Worm (Caenorhabditis elegans): ENCODE data around the gene rig-6.

rig-6 gene

ce11 chrII:4769886-4770285, 42.0 kb downstream of the rig-6 start:
- no peak for TF ChIP-seq tbx-37 (GFP tag; conservative IDR thresholded peaks at IDR 0.05)

- TF ChIP-seq pes-1 (GFP tag; IDR thresholded peaks at IDR 0.05) (no peak), F13C5.2 (tag; optimal IDR thresholded peaks at IDR 0.05) (no peak), ets-7 (tag; optimal IDR thresholded peaks at IDR 0.05) (no peak), B0310.2 (tag; optimal IDR thresholded peaks at IDR 0.05) (no peak), tra-4 (tag; optimal IDR thresholded peaks at IDR 0.05) (no peak), ceh-36 (tag; optimal IDR thresholded peaks at IDR 0.05) (no peak), flt-1 (GFP tag; IDR thresholded peaks at IDR 0.05) (no peak)
Observed at ce11 chrII:4769096-4769495, 42.8 kb downstream of the rig-6 start.

ce11 chrII:4767612-4768011, 44.3 kb downstream of the rig-6 start:
- TF ChIP-seq ceh-13 (GFP tag; optimal IDR thresholded peaks at IDR 0.05) (no peak), hmg-4 (GFP tag; optimal IDR thresholded peaks at IDR 0.05) (no peak), B0310.2 (tag; optimal IDR thresholded peaks at IDR 0.05) (no peak), tbx-11 (GFP tag; IDR thresholded peaks at IDR 0.05) (no peak)

ce11 chrII:4766284-4766683, 45.6 kb downstream of the rig-6 start, which contains the start of gene ttm-2:
TSS of gene ttm-2 (minus strand) at chrII:4766384.
- TF ChIP-seq ets-7 (tag; optimal IDR thresholded peaks at IDR 0.05) (no peak), hmbx-1 (tag; optimal IDR thresholded peaks at IDR 0.05) (no peak), sea-1 (GFP tag; conservative IDR thresholded peaks at IDR 0.05) (no peak), pes-1 (GFP tag; IDR thresholded peaks at IDR 0.05) (no peak), tbx-11 (GFP tag; IDR thresholded peaks at IDR 0.05) (no peak), hmg-4 (GFP tag; optimal IDR thresholded peaks at IDR 0.05) (no peak), scrt-1 (GFP tag; IDR thresholded peaks at IDR 0.05) (no peak), ceh-36 (tag; optimal IDR thresholded peaks at IDR 0.05) (no peak), hnd-1 (tag; optimal IDR thresholded peaks at IDR 0.05) (no peak), B0310.2 (tag; optimal IDR thresholded peaks at IDR 0.05) (no peak), ceh-13 (GFP tag; optimal IDR thresholded peaks at IDR 0.05) (no peak), aly-1 (tag; optimal IDR thresholded peaks at IDR 0.05) (no peak), tbx-37 (GFP tag; conservative IDR thresholded peaks at IDR 0.05) (no peak), ama-1 (optimal IDR thresholded peaks at IDR 0.05) (no peak), tra-4 (tag; optimal IDR thresholded peaks at IDR 0.05) (no peak), F13C5.2 (tag; optimal IDR thresholded peaks at IDR 0.05) (no peak)

ce11 chrII:4762574-4763285, 49.2 kb downstream of the rig-6 start, which contains the start of gene F26G1.2:
TSS of gene F26G1.2 (plus strand) at chrII:4763081.
- TF ChIP-seq ets-7 (tag; optimal IDR thresholded peaks at IDR 0.05): no peak
- no peak for TF ChIP-seq ama-1 (optimal IDR thresholded peaks at IDR 0.05)
- no peak for TF ChIP-seq ceh-13 (GFP tag; optimal IDR thresholded peaks at IDR 0.05)
- TF ChIP-seq tbx-11 (GFP tag; IDR thresholded peaks at IDR 0.05): no peak
- no peak for TF ChIP-seq tra-4 (tag; optimal IDR thresholded peaks at IDR 0.05)
- no peak for TF ChIP-seq flt-1 (GFP tag; IDR thresholded peaks at IDR 0.05)
- no peak for TF ChIP-seq B0310.2 (tag; optimal IDR thresholded peaks at IDR 0.05)
- TF ChIP-seq hmg-4 (GFP tag; optimal IDR thresholded peaks at IDR 0.05): no peak
- no peak for TF ChIP-seq pes-1 (GFP tag; IDR thresholded peaks at IDR 0.05)
- TF ChIP-seq tbx-37 (GFP tag; conservative IDR thresholded peaks at IDR 0.05): no peak
- no peak for TF ChIP-seq ceh-36 (tag; optimal IDR thresholded peaks at IDR 0.05)
- no peak for TF ChIP-seq scrt-1 (GFP tag; IDR thresholded peaks at IDR 0.05)

- TF ChIP-seq ceh-36 (tag; optimal IDR thresholded peaks at IDR 0.05): no peak
- TF ChIP-seq hmbx-1 (tag; optimal IDR thresholded peaks at IDR 0.05): no peak
- no peak for TF ChIP-seq ets-7 (tag; optimal IDR thresholded peaks at IDR 0.05)
- no peak for TF ChIP-seq aly-1 (tag; optimal IDR thresholded peaks at IDR 0.05)
Observed at ce11 chrII:4761020-4761419, 50.9 kb downstream of the rig-6 start.

ce11 chrII:4759835-4760234, 52.1 kb downstream of the rig-6 start:
- TF ChIP-seq tra-4 (tag; optimal IDR thresholded peaks at IDR 0.05) (no peak), hnd-1 (tag; optimal IDR thresholded peaks at IDR 0.05) (no peak), aly-1 (tag; optimal IDR thresholded peaks at IDR 0.05) (no peak), ets-7 (tag; optimal IDR thresholded peaks at IDR 0.05) (no peak), pes-1 (GFP tag; IDR thresholded peaks at IDR 0.05) (no peak), ama-1 (optimal IDR thresholded peaks at IDR 0.05) (no peak), flt-1 (GFP tag; IDR thresholded peaks at IDR 0.05) (no peak), tbx-11 (GFP tag; IDR thresholded peaks at IDR 0.05) (no peak), F13C5.2 (tag; optimal IDR thresholded peaks at IDR 0.05) (no peak), hmbx-1 (tag; optimal IDR thresholded peaks at IDR 0.05) (no peak), ceh-36 (tag; optimal IDR thresholded peaks at IDR 0.05) (no peak), scrt-1 (GFP tag; IDR thresholded peaks at IDR 0.05) (no peak), sea-1 (GFP tag; conservative IDR thresholded peaks at IDR 0.05) (no peak), B0310.2 (tag; optimal IDR thresholded peaks at IDR 0.05) (no peak), tbx-37 (GFP tag; conservative IDR thresholded peaks at IDR 0.05) (no peak), ceh-13 (GFP tag; optimal IDR thresholded peaks at IDR 0.05) (no peak), hmg-4 (GFP tag; optimal IDR thresholded peaks at IDR 0.05) (no peak)

- TF ChIP-seq hmbx-1 (tag; optimal IDR thresholded peaks at IDR 0.05) (no peak), F13C5.2 (tag; optimal IDR thresholded peaks at IDR 0.05) (no peak), ceh-36 (tag; optimal IDR thresholded peaks at IDR 0.05) (no peak), scrt-1 (GFP tag; IDR thresholded peaks at IDR 0.05) (no peak), ets-7 (tag; optimal IDR thresholded peaks at IDR 0.05) (no peak), flt-1 (GFP tag; IDR thresholded peaks at IDR 0.05) (no peak), aly-1 (tag; optimal IDR thresholded peaks at IDR 0.05) (no peak)
Observed at ce11 chrII:4758462-4758861, 53.4 kb downstream of the rig-6 start, which contains the start of gene F26G1.3. TSS of gene F26G1.3 (plus strand) at chrII:4758762.

Data from whole organism, early embryonic.